Worm (Caenorhabditis elegans) whole organism, L1 larva: ENCODE data around the gene mrps-18C.

Experiments
- C04F5.9 ChIP-seq: sonication (generic microtip); optimal IDR thresholded peaks from 2 replicates; lab custom pipeline; 2016; ENCODE audit warnings: missing genetic modification characterization, missing compliant biosample characterization
- C34B4.2 ChIP-seq: sonication (generic microtip); optimal IDR thresholded peaks from 2 replicates; lab custom pipeline; 2017; ENCODE audit warnings: mild to moderate bottlenecking, missing genetic modification characterization, missing compliant biosample characterization
- F16B12.6 ChIP-seq: fragments of 150-350 bp; optimal IDR thresholded peaks from 2 replicates; lab custom pipeline; 2014; ENCODE audit warnings: missing biosample characterization, missing genetic modification characterization
- Y116A8C.19 ChIP-seq: sonication (generic microtip); optimal IDR thresholded peaks from 2 replicates; lab custom pipeline; 2016; ENCODE audit warnings: missing compliant biosample characterization, missing genetic modification characterization, borderline replicate concordance
- aha-1 ChIP-seq: fragments of 150-350 bp; optimal IDR thresholded peaks from 2 replicates; lab custom pipeline; 2014; ENCODE audit warnings: missing biosample characterization, missing genetic modification characterization
- alr-1 ChIP-seq: fragments of 200-800 bp; sonication (Bioruptor generic); optimal IDR thresholded peaks from 2 replicates; lab custom pipeline; 2018; ENCODE audit warnings: borderline replicate concordance, mild to moderate bottlenecking, missing genetic modification characterization, missing compliant biosample characterization
- blmp-1 ChIP-seq: fragments of 150-350 bp; optimal IDR thresholded peaks from 2 replicates; lab custom pipeline; 2014; ENCODE audit warnings: missing biosample characterization, missing genetic modification characterization
- ceh-63 ChIP-seq: fragments of 200-800 bp; sonication (Bioruptor generic); optimal IDR thresholded peaks from 2 replicates; lab custom pipeline; 2018; ENCODE audit warnings: mild to moderate bottlenecking, missing genetic modification characterization, missing compliant biosample characterization
- ceh-82 ChIP-seq, 3 experiments: fragments of 150-350 bp in 1 of 3; sonication (generic microtip) in 2 of 3; optimal IDR thresholded peaks; 2 replicates each; lab custom pipeline; 2014 to 2017; ENCODE audit warnings: missing biosample characterization in 3 of 3, missing genetic modification characterization in 3 of 3
- ceh-88 ChIP-seq: fragments of 200-800 bp; sonication (Bioruptor generic); IDR thresholded peaks from 2 replicates; pipeline ENCODE4 v1.3.6; 2022; ENCODE audit warnings: missing genetic modification characterization, missing compliant biosample characterization
- dsc-1 ChIP-seq: sonication (generic microtip); optimal IDR thresholded peaks from 2 replicates; lab custom pipeline; 2016; ENCODE audit warnings: mild to moderate bottlenecking, missing genetic modification characterization, missing compliant biosample characterization
- efl-1 ChIP-seq, 4 experiments: fragments of 150-350 bp; optimal IDR thresholded peaks in 3 of 4; peaks in 1 of 4; 1 replicate in 1 of 4; 2 replicates in 3 of 4; lab custom pipeline; 2014; ENCODE audit warnings: missing biosample characterization in 2 of 4, missing genetic modification characterization in 2 of 4, missing genetic modification reagents in 2 of 4
- egl-13 ChIP-seq: sonication (generic microtip); optimal IDR thresholded peaks from 2 replicates; lab custom pipeline; 2016; ENCODE audit warnings: missing genotype, missing genetic modification reagents, missing genetic modification characterization, missing compliant biosample characterization
- egl-27 ChIP-seq, 2 experiments: fragments of 150-350 bp in 1 of 2; sonication (generic microtip); optimal IDR thresholded peaks; 3 replicates each; lab custom pipeline; 2017 to 2018; ENCODE audit warnings: missing biosample characterization in 2 of 2, missing genetic modification characterization in 2 of 2, missing genetic modification reagents in 2 of 2
- elt-2 ChIP-seq: sonication (generic microtip); optimal IDR thresholded peaks from 2 replicates; lab custom pipeline; 2016; ENCODE audit warnings: missing genetic modification characterization, mild to moderate bottlenecking, inconsistent platforms, missing compliant biosample characterization, missing genetic modification reagents
- elt-3 ChIP-seq, 6 experiments: fragments of 150-350 bp in 1 of 6; sonication (generic microtip); optimal IDR thresholded peaks; 2 replicates each; lab custom pipeline; 2017 to 2018; ENCODE audit warnings: missing biosample characterization in 6 of 6, missing genetic modification characterization in 6 of 6, inconsistent platforms in 1 of 6
- ets-5 ChIP-seq: fragments of 200-800 bp; sonication (Bioruptor generic); IDR thresholded peaks from 2 replicates; pipeline ENCODE4 v1.3.6; 2022; ENCODE audit warnings: missing genetic modification characterization, missing compliant biosample characterization
- fkh-8 ChIP-seq: sonication (generic microtip); optimal IDR thresholded peaks from 2 replicates; lab custom pipeline; 2016; ENCODE audit warnings: mild to moderate bottlenecking, missing genetic modification characterization, missing compliant biosample characterization
- grh-1 ChIP-seq: fragments of 200-800 bp; sonication (Bioruptor generic); IDR thresholded peaks from 2 replicates; pipeline ENCODE4 v1.3.6; 2022; ENCODE audit warnings: missing genetic modification reagents, missing genetic modification characterization, missing compliant biosample characterization
- hlh-17 ChIP-seq: fragments of 200-800 bp; sonication (Bioruptor generic); optimal IDR thresholded peaks from 2 replicates; lab custom pipeline; 2018; ENCODE audit warnings: missing genetic modification characterization, mild to moderate bottlenecking, missing compliant biosample characterization, moderate library complexity, borderline replicate concordance
- hlh-4 ChIP-seq: sonication (generic microtip); optimal IDR thresholded peaks from 2 replicates; lab custom pipeline; 2016; ENCODE audit warnings: mild to moderate bottlenecking, missing genetic modification characterization, missing compliant biosample characterization
- hpl-2 ChIP-seq: fragments of 150-350 bp; optimal IDR thresholded peaks from 2 replicates; lab custom pipeline; 2014; ENCODE audit warnings: missing biosample characterization, missing genetic modification reagents, missing genetic modification characterization
- jun-1 ChIP-seq: fragments of 150-350 bp; optimal IDR thresholded peaks from 2 replicates; lab custom pipeline; 2014; ENCODE audit warnings: missing biosample characterization, missing genetic modification reagents, missing genetic modification characterization
- lin-14 ChIP-seq: fragments of 200-800 bp; sonication (Bioruptor generic); optimal IDR thresholded peaks from 2 replicates; lab custom pipeline; 2018; ENCODE audit warnings: mild to moderate bottlenecking, missing genetic modification characterization, moderate library complexity, missing compliant biosample characterization
- lin-15B ChIP-seq: fragments of 150-350 bp; sonication (generic microtip); optimal IDR thresholded peaks from 3 replicates; lab custom pipeline; 2014; ENCODE audit warnings: missing biosample characterization, missing genetic modification characterization
- lin-35 ChIP-seq, 2 experiments: fragments of 150-350 bp; optimal IDR thresholded peaks; 2 replicates each; lab custom pipeline; 2014; ENCODE audit warnings: missing biosample characterization in 2 of 2, missing genetic modification characterization in 2 of 2, missing genetic modification reagents in 2 of 2
- lir-3 ChIP-seq: sonication (generic microtip); optimal IDR thresholded peaks from 2 replicates; lab custom pipeline; 2016; ENCODE audit warnings: mild to moderate bottlenecking, missing genetic modification characterization, moderate library complexity, missing compliant biosample characterization; ENCODE audit not compliant: poor library complexity
- mab-9 ChIP-seq: fragments of 200-800 bp; sonication (Bioruptor generic); IDR thresholded peaks from 2 replicates; pipeline ENCODE4 v1.3.6; 2022; ENCODE audit warnings: missing genetic modification reagents, missing genetic modification characterization, missing compliant biosample characterization
- mep-1 ChIP-seq: fragments of 150-350 bp; optimal IDR thresholded peaks from 2 replicates; lab custom pipeline; 2014; ENCODE audit warnings: missing biosample characterization, missing genetic modification characterization
- nhr-19 ChIP-seq: fragments of 200-800 bp; sonication (Bioruptor generic); conservative IDR thresholded peaks from 2 replicates; pipeline ENCODE4 v1.3.6; 2022; ENCODE audit warnings: missing genetic modification characterization, missing compliant biosample characterization
- nhr-20 ChIP-seq: sonication (generic microtip); optimal IDR thresholded peaks from 2 replicates; lab custom pipeline; 2016; ENCODE audit warnings: mild to moderate bottlenecking, missing genetic modification characterization, missing compliant biosample characterization
- nhr-237 ChIP-seq: fragments of 150-350 bp; optimal IDR thresholded peaks from 2 replicates; lab custom pipeline; 2014; ENCODE audit warnings: missing biosample characterization, missing genetic modification characterization
- nhr-76 ChIP-seq: sonication (generic microtip); optimal IDR thresholded peaks from 2 replicates; lab custom pipeline; 2017; ENCODE audit warnings: missing biosample characterization, missing genetic modification characterization
- nhr-84 ChIP-seq: sonication (generic microtip); optimal IDR thresholded peaks from 2 replicates; lab custom pipeline; 2017; ENCODE audit warnings: missing biosample characterization, missing genetic modification characterization
- nhr-85 ChIP-seq: sonication (generic microtip); peaks from one replicate; lab custom pipeline; 2016; ENCODE audit warnings: missing genetic modification characterization, inconsistent platforms, missing compliant biosample characterization
- nhr-90 ChIP-seq: sonication (generic microtip); optimal IDR thresholded peaks from 2 replicates; lab custom pipeline; 2016; ENCODE audit warnings: mild to moderate bottlenecking, missing genetic modification characterization, missing compliant biosample characterization; ENCODE audit not compliant: poor library complexity
- pag-3 ChIP-seq: sonication (generic microtip); optimal IDR thresholded peaks from 2 replicates; lab custom pipeline; 2017; ENCODE audit warnings: missing genetic modification characterization, mild to moderate bottlenecking, missing compliant biosample characterization, antibody characterized with exemption, borderline replicate concordance; ENCODE audit not compliant: insufficient read depth
- pax-3 ChIP-seq: fragments of 200-800 bp; sonication (Bioruptor generic); optimal IDR thresholded peaks from 2 replicates; lab custom pipeline; 2018; ENCODE audit warnings: mild to moderate bottlenecking, missing genetic modification characterization, moderate library complexity, missing compliant biosample characterization
- pqm-1 ChIP-seq: sonication (generic microtip); optimal IDR thresholded peaks from 3 replicates; lab custom pipeline; 2017; ENCODE audit warnings: missing biosample characterization, missing genetic modification characterization
- rnt-1 ChIP-seq: sonication (generic microtip); optimal IDR thresholded peaks from 2 replicates; lab custom pipeline; 2016; ENCODE audit warnings: mild to moderate bottlenecking, missing genetic modification characterization, moderate library complexity, missing compliant biosample characterization
- snu-23 ChIP-seq: sonication (generic microtip); optimal IDR thresholded peaks from 2 replicates; lab custom pipeline; 2016; ENCODE audit warnings: missing genetic modification characterization, missing compliant biosample characterization
- sox-4 ChIP-seq: sonication (generic microtip); optimal IDR thresholded peaks from 2 replicates; lab custom pipeline; 2016; ENCODE audit warnings: missing genetic modification characterization, missing compliant biosample characterization
- sptf-1 ChIP-seq: fragments of 150-350 bp; optimal IDR thresholded peaks from 2 replicates; lab custom pipeline; 2014; ENCODE audit warnings: missing biosample characterization, missing genetic modification characterization
- tlp-1 ChIP-seq: fragments of 150-350 bp; optimal IDR thresholded peaks from 2 replicates; lab custom pipeline; 2014; ENCODE audit warnings: missing biosample characterization, missing genetic modification characterization
- unc-130 ChIP-seq: fragments of 150-350 bp; optimal IDR thresholded peaks from 2 replicates; lab custom pipeline; 2017; ENCODE audit warnings: missing biosample characterization, missing genetic modification characterization, inconsistent platforms
- unc-62 ChIP-seq: fragments of 150-350 bp; optimal IDR thresholded peaks from 2 replicates; lab custom pipeline; 2014; ENCODE audit warnings: missing biosample characterization, missing genetic modification reagents, missing genetic modification characterization
- unc-86 ChIP-seq: sonication (generic microtip); optimal IDR thresholded peaks from 2 replicates; lab custom pipeline; 2016; ENCODE audit warnings: missing genetic modification characterization, missing compliant biosample characterization
- xbp-1 ChIP-seq: sonication (generic microtip); optimal IDR thresholded peaks from 2 replicates; lab custom pipeline; 2016; ENCODE audit warnings: missing genetic modification characterization, missing compliant biosample characterization
- ztf-11 ChIP-seq, 2 experiments: sonication (generic microtip); optimal IDR thresholded peaks; 2 replicates each; lab custom pipeline; 2016 to 2017; ENCODE audit warnings: missing genetic modification characterization in 2 of 2, missing biosample characterization in 1 of 2, missing compliant biosample characterization in 1 of 2
- ztf-4 ChIP-seq: fragments of 150-350 bp; optimal IDR thresholded peaks from 2 replicates; lab custom pipeline; 2014; ENCODE audit warnings: missing biosample characterization, missing genetic modification characterization

Gene mrps-18C

DNA sequence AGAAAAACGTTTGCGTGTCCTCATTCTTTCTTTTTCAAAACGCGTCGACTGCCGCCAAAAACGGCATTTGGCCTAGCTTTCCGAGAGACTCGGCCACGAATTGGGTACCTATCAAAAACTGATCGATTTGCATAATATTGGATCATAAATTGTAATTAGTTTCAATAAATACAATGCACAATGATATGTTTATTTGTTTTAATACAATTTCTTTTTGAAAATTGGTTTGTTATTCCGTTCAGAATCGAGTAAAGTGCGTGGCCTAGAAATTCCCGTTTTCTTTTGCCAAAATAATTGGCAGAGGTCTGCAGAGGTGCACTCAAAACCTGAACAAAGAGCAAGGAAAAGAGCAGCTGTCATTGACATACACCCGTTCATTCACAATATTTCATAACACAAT lies 30.0 kb upstream of the mrps-18C start, which contains the start of gene F26F4.8 (continued):
- TF ChIP-seq hlh-17 (no peak), sptf-1 (tag; lab: Kevin White, UChicago) (no peak), egl-27 (tag; optimal IDR thresholded peaks at IDR 0.05; lab: Kevin White, UChicago) (no peak), lir-3 (tag; lab: Kevin White, UChicago) (peak; percentile 82), grh-1 (GFP tag; lab: Robert Waterston, UW) (no peak), rnt-1 (tag; lab: Kevin White, UChicago) (peak; percentile 59), fkh-8 (peak; percentile 57), alr-1 (no peak), ztf-11 (tag; optimal IDR thresholded peaks at IDR 0.05; lab: Kevin White, UChicago) (peak in 1 of 2 experiments; percentile 68), ceh-88 (GFP tag; lab: Robert Waterston, UW) (no peak), pag-3 (tag; lab: Kevin White, UChicago) (peak; percentile 73), ceh-82 (tag; optimal IDR thresholded peaks at IDR 0.05; lab: Kevin White, UChicago) (no peak), unc-62 (GFP tag; lab: Kevin White, UChicago) (no peak), pqm-1 (tag; lab: Kevin White, UChicago) (no peak), mab-9 (no peak), unc-130 (tag; lab: Kevin White, UChicago) (no peak), tlp-1 (tag; lab: Kevin White, UChicago) (no peak), efl-1 (optimal IDR thresholded peaks at IDR 0.05; lab: Kevin White, UChicago) (peak; percentile 61 to 76), efl-1 (GFP tag; optimal IDR thresholded peaks at IDR 0.05 in 1 of 2; lab: Kevin White, UChicago) (peak; percentile 84 to 98), unc-86 (tag; lab: Kevin White, UChicago) (peak; percentile 26), C34B4.2 (tag; lab: Kevin White, UChicago) (no peak), aha-1 (no peak), egl-13 (tag; lab: Kevin White, UChicago) (peak; percentile 61), C04F5.9 (peak; percentile 59), lin-35 (GFP tag; optimal IDR thresholded peaks at IDR 0.05; lab: Kevin White, UChicago) (peak; percentile 77 to 83), mep-1 (tag; lab: Kevin White, UChicago) (peak; percentile 39), ets-5 (GFP tag; lab: Robert Waterston, UW) (no peak), ztf-4 (tag; lab: Kevin White, UChicago) (no peak), lin-15B (tag; lab: Kevin White, UChicago) (peak; percentile 30), dsc-1 (peak; percentile 53), hpl-2 (GFP tag; lab: Kevin White, UChicago) (no peak), nhr-237 (tag; lab: Kevin White, UChicago) (no peak), ceh-63 (GFP tag; lab: Kevin White, UChicago) (no peak), Y116A8C.19 (tag; lab: Kevin White, UChicago) (peak; percentile 5), nhr-20 (tag; lab: Kevin White, UChicago) (peak; percentile 46), nhr-19 (no peak), pax-3 (peak; percentile 69), snu-23 (GFP tag; lab: Kevin White, UChicago) (peak; percentile 26), jun-1 (tag; lab: Kevin White, UChicago) (no peak), hlh-4 (tag; lab: Kevin White, UChicago) (no peak), F16B12.6 (no peak), elt-3 (tag; optimal IDR thresholded peaks at IDR 0.05; lab: Kevin White, UChicago) (no peak)

DNA sequence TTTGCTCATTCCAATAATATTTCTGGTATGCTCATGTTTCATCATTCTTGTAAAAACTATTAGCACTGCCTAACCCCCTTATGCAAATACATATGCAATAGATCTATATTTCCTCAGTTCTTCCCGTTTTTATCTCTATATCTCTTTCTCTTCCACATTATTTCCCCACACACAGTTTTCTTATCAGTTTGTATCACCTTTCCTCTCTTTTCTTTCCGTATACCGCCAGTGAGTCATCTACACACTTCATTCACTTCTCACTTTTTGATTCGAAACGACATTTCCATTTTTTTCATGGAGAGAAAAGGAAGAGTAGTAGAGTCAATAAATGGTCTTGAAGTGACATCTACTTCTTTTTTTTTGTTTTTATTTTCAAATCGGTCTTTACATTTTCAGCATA lies 29.0 kb upstream of the mrps-18C start:
- TF ChIP-seq nhr-84 (no peak), xbp-1 (tag; lab: Kevin White, UChicago) (no peak), nhr-19 (no peak), sox-4 (tag; lab: Kevin White, UChicago) (no peak), ceh-88 (GFP tag; lab: Robert Waterston, UW) (no peak), jun-1 (tag; lab: Kevin White, UChicago) (no peak), aha-1 (no peak), hlh-4 (tag; lab: Kevin White, UChicago) (no peak), pax-3 (no peak), nhr-76 (tag; lab: Kevin White, UChicago) (no peak), nhr-90 (no peak), nhr-20 (tag; lab: Kevin White, UChicago) (no peak), nhr-237 (tag; lab: Kevin White, UChicago) (no peak), nhr-85 (peak; percentile 8), elt-3 (tag; optimal IDR thresholded peaks at IDR 0.05; lab: Kevin White, UChicago) (peak in 1 of 6 experiments; percentile 51), blmp-1 (tag; lab: Kevin White, UChicago) (peak; percentile 63), alr-1 (no peak), lin-14 (GFP tag; lab: Kevin White, UChicago) (peak; percentile 16), elt-2 (tag; lab: Kevin White, UChicago) (peak; percentile 32), C04F5.9 (no peak)
